Worm (Caenorhabditis elegans) whole organism, L1 larva: ENCODE measurements around the gene B0507.2.

Source experiments
- efl-3 ChIP-seq: fragments of 200-800 bp; sonication (Bioruptor generic); optimal IDR thresholded peaks from 2 replicates; lab custom pipeline; 2018; ENCODE audit warnings: mild to moderate bottlenecking, missing genetic modification characterization, missing compliant biosample characterization
- fos-1 ChIP-seq: fragments of 150-350 bp; optimal IDR thresholded peaks from 2 replicates; lab custom pipeline; 2014; ENCODE audit warnings: missing biosample characterization, missing genetic modification characterization
- pqm-1 ChIP-seq: sonication (generic microtip); optimal IDR thresholded peaks from 3 replicates; lab custom pipeline; 2017; ENCODE audit warnings: missing biosample characterization, missing genetic modification characterization

DNA sequence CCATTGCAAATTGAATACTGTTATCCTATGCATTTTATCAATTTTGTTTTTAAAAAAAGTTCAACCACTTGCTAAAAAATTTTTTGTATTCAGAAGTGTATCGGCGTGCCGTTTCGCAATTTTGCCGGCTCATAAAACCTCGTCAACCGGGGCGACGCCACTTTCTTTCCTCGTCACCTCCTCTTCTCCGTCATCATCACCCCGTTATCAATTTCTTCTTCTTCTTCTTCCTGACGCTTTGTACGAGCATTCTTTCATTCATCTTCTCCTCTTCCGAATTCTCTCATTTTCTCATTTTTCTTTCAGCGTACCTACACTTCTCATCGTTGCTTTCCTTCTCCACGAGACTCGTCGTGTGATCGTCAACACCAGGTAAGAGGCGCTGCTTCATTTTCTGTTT, 12.1 kb downstream of the B0507.2 start, which contains the start of gene sup-37:
- TF ChIP-seq pqm-1 (tag; lab: Kevin White, UChicago) (no peak), fos-1 (no peak), efl-3 (no peak)
